Worm (Caenorhabditis elegans) whole organism, mixed stage, embryonic: ENCODE measurements around the gene Y45F3A.8.

ENCODE experiments used
- blmp-1 ChIP-seq: fragments of 150-350 bp; optimal IDR thresholded peaks from 2 replicates; lab custom pipeline; 2014; ENCODE audit warnings: missing biosample characterization, missing genetic modification characterization
- ceh-43 ChIP-seq: fragments of 200-800 bp; sonication (Bioruptor generic); optimal IDR thresholded peaks from 2 replicates; lab custom pipeline; 2018; ENCODE audit warnings: mild to moderate bottlenecking, missing genetic modification characterization, moderate library complexity, missing compliant biosample characterization
- lin-13 ChIP-seq: fragments of 150-350 bp; optimal IDR thresholded peaks from 2 replicates; lab custom pipeline; 2014; ENCODE audit warnings: missing biosample characterization, missing genetic modification characterization
- lin-32 ChIP-seq: fragments of 200-800 bp; sonication (Bioruptor generic); optimal IDR thresholded peaks from 2 replicates; lab custom pipeline; 2018; ENCODE audit warnings: mild to moderate bottlenecking, missing genetic modification characterization, missing compliant biosample characterization
- unc-120 ChIP-seq: sonication (generic microtip); optimal IDR thresholded peaks from 2 replicates; lab custom pipeline; 2017; ENCODE audit warnings: missing genetic modification characterization, missing compliant biosample characterization; ENCODE audit not compliant: poor library complexity, severe bottlenecking
- ztf-11 ChIP-seq: fragments of 150-350 bp; optimal IDR thresholded peaks from 2 replicates; lab custom pipeline; 2014; ENCODE audit warnings: missing biosample characterization, missing genetic modification characterization

Gene Y45F3A.8

DNA sequence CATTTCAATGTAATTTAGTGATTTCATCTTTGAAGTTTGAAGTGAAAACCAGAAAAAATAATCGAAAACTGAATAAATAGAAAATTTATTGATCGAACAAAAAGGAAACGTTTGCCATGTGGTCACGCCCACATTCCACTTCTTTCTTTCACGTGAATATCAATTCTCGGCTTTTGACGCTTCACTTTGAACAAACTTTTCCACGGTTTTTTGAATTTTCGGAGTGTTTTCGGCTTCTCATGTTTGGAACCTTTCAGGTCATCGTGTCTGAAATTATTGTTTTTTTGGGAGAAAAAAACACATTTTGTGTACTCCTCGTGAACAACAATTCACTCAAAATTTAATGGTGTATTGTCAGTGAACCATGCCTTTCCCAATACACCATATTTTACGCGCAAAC, 39.7 kb downstream of the Y45F3A.8 start, which contains the start of gene T21C12.8:
TSS of gene T21C12.8 (minus strand) at position 101 of the 400 bp plus-strand sequence.
- no peak for TF ChIP-seq lin-13 (tag; lab: Kevin White, UChicago)
- no peak for TF ChIP-seq ztf-11 (tag; lab: Kevin White, UChicago)
- TF ChIP-seq unc-120 (tag; lab: Kevin White, UChicago): no peak
- no peak for TF ChIP-seq lin-32 (GFP tag; lab: Kevin White, UChicago)
- TF ChIP-seq blmp-1: no peak
- TF ChIP-seq ceh-43 (GFP tag; lab: Kevin White, UChicago): no peak
- TF ChIP-seq, all 35 proteins: peak for 0
